Worm (Caenorhabditis elegans) whole organism, early embryonic: Measurements from ENCODE around the gene math-4.
"Not testable (repeated sequence)": the region's sequence is repeated elsewhere in the genome, so short reads cannot be mapped to it uniquely, and the experiment has no call there.

Experiments used
- B0310.2 ChIP-seq: sonication (generic microtip); optimal IDR thresholded peaks from 2 replicates; lab custom pipeline; 2016; ENCODE audit warnings: mild to moderate bottlenecking, missing genetic modification characterization, missing compliant biosample characterization
- F13C5.2 ChIP-seq: sonication (generic microtip); optimal IDR thresholded peaks from 2 replicates; lab custom pipeline; 2017; ENCODE audit warnings: mild to moderate bottlenecking, missing genetic modification characterization, inconsistent platforms, missing compliant biosample characterization
- aly-1 ChIP-seq: sonication (generic microtip); optimal IDR thresholded peaks from 2 replicates; lab custom pipeline; 2016; ENCODE audit warnings: missing genetic modification characterization, missing compliant biosample characterization
- ama-1 ChIP-seq: fragments of 150-350 bp; optimal IDR thresholded peaks from 2 replicates; lab custom pipeline; 2014
- ceh-13 ChIP-seq: fragments of 200-800 bp; sonication (Bioruptor generic); optimal IDR thresholded peaks from 2 replicates; lab custom pipeline; 2018; ENCODE audit warnings: mild to moderate bottlenecking, missing genetic modification characterization, missing compliant biosample characterization
- ceh-36 ChIP-seq: sonication (generic microtip); optimal IDR thresholded peaks from 2 replicates; lab custom pipeline; 2016; ENCODE audit warnings: missing genetic modification characterization, inconsistent platforms, missing compliant biosample characterization
- ets-7 ChIP-seq: sonication (generic microtip); optimal IDR thresholded peaks from 2 replicates; lab custom pipeline; 2016; ENCODE audit warnings: missing genotype, missing genetic modification characterization, missing compliant biosample characterization
- flt-1 ChIP-seq: fragments of 200-800 bp; sonication (Bioruptor generic); IDR thresholded peaks from 2 replicates; pipeline ENCODE4 v1.3.6; 2022; ENCODE audit warnings: missing genetic modification characterization, missing compliant biosample characterization
- hmbx-1 ChIP-seq: sonication (generic microtip); optimal IDR thresholded peaks from 2 replicates; lab custom pipeline; 2016; ENCODE audit warnings: mild to moderate bottlenecking, missing genetic modification characterization, missing compliant biosample characterization
- hmg-4 ChIP-seq: fragments of 200-800 bp; sonication (Bioruptor generic); optimal IDR thresholded peaks from 2 replicates; lab custom pipeline; 2018; ENCODE audit warnings: mild to moderate bottlenecking, missing genetic modification characterization, missing compliant biosample characterization
- hnd-1 ChIP-seq: sonication (generic microtip); optimal IDR thresholded peaks from 2 replicates; lab custom pipeline; 2016; ENCODE audit warnings: missing genetic modification characterization, missing compliant biosample characterization
- pes-1 ChIP-seq: fragments of 200-800 bp; sonication (Bioruptor generic); IDR thresholded peaks from 2 replicates; pipeline ENCODE4 v1.3.6; 2022; ENCODE audit warnings: missing genetic modification reagents, missing genetic modification characterization, missing compliant biosample characterization
- scrt-1 ChIP-seq: fragments of 200-800 bp; sonication (Bioruptor generic); IDR thresholded peaks from 2 replicates; pipeline ENCODE4 v1.3.6; 2022; ENCODE audit warnings: missing genetic modification characterization, missing compliant biosample characterization
- sea-1 ChIP-seq: fragments of 200-800 bp; sonication (Bioruptor generic); conservative IDR thresholded peaks from 2 replicates; pipeline ENCODE4 v1.3.6; 2022; ENCODE audit warnings: missing genetic modification characterization, missing compliant biosample characterization
- tbx-11 ChIP-seq: fragments of 200-800 bp; sonication (Bioruptor generic); IDR thresholded peaks from 2 replicates; pipeline ENCODE4 v1.3.6; 2022; ENCODE audit warnings: missing genetic modification characterization, missing compliant biosample characterization
- tbx-37 ChIP-seq: fragments of 200-800 bp; sonication (Bioruptor generic); conservative IDR thresholded peaks from 2 replicates; pipeline ENCODE4 v1.3.6; 2022; ENCODE audit warnings: missing genetic modification reagents, missing genetic modification characterization, missing compliant biosample characterization
- tra-4 ChIP-seq: sonication (generic microtip); optimal IDR thresholded peaks from 2 replicates; lab custom pipeline; 2017; ENCODE audit warnings: missing genetic modification characterization, missing compliant biosample characterization

math-4 gene

DNA sequence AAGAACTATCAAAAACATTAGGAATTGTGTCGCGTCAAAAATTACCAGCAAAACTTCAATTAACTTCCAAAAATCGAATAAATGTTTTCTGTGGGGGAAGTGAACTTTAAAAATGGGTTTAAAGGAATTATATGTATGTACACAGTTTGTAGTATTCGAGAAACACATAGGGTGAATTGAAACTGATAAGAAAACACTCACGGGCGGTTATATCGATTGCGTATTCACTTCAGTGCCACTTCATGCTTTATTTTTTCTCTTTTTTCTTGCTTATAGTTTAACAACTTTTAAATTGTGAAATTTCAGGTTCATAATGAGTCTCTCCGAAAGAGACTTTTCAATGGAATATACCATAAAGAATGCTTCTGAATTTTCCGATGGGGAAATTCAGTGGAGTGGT lies 7.1 kb downstream of the math-4 start, which contains the start of gene F36H5.14:
Gene F36H5.14 (plus strand): TSS at position 301 of the 400 bp plus-strand sequence.
- TF ChIP-seq ets-7, ama-1, ceh-13: not testable (repeated sequence)

DNA sequence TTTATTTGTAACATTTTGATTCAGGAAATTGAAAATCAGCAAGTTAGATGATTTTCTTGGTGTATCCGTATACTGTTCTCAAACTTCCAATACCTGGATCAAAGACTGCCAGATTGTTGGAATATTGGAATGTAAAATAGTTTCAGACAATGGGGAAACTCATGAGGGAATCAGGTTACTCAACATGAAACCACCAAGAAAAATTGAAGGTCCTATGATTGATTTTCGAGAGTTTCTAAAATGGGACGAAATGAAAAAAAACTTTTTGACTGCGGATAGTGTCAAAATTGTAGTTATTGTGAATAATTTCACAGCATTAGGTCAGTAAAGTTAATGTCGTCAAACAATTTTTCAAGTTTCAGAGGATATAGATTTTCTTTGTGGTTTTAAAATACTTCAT lies 10.6 kb downstream of the math-4 start, which contains the start of gene math-3:
Gene math-3 (plus strand): TSS at position 301 of the 400 bp plus-strand sequence.
- no peak for TF ChIP-seq F13C5.2 (tag; lab: Kevin White, UChicago)
- TF ChIP-seq ets-7 = no peak
- no peak for TF ChIP-seq hnd-1 (tag; lab: Kevin White, UChicago)
- no peak for TF ChIP-seq tra-4 (tag; lab: Kevin White, UChicago)
- TF ChIP-seq tbx-37 (GFP tag; lab: Robert Waterston, UW) = no peak
- no peak for TF ChIP-seq hmg-4 (GFP tag; lab: Kevin White, UChicago)
- no peak for TF ChIP-seq sea-1 (GFP tag; lab: Robert Waterston, UW)
- TF ChIP-seq tbx-11 (GFP tag; lab: Robert Waterston, UW) = no peak
- no peak for TF ChIP-seq B0310.2 (tag; lab: Kevin White, UChicago)
- no peak for TF ChIP-seq hmbx-1
- no peak for TF ChIP-seq flt-1 (GFP tag; lab: Robert Waterston, UW)
- TF ChIP-seq aly-1 (tag; lab: Kevin White, UChicago) = no peak
- no peak for TF ChIP-seq ceh-13
- TF ChIP-seq pes-1 (GFP tag; lab: Robert Waterston, UW) = no peak
- TF ChIP-seq scrt-1 (GFP tag; lab: Robert Waterston, UW) = no peak
- TF ChIP-seq ceh-36 (tag; lab: Kevin White, UChicago) = no peak
- no peak for TF ChIP-seq ama-1

DNA sequence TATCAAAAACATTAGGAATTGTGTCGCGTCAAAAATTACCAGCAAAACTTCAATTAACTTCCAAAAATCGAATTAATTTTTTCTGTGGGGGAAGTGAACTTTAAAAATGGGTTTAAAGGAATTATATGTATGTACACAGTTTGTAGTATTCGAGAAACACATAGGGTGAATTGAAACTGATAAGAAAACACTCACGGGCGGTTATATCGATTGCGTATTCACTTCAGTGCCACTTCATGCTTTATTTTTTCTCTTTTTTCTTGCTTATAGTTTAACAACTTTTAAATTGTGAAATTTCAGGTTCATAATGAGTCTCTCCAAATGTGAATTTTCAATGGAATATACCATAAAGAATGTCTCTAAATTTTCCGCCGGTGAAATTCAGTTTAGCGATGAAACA lies 11.0 kb downstream of the math-4 start, which contains the start of gene math-26:
Gene math-26 (plus strand): TSS at position 301 of the 400 bp plus-strand sequence.
- not testable (repeated sequence) for TF ChIP-seq ceh-13; tra-4 (tag; lab: Kevin White, UChicago); ets-7

DNA sequence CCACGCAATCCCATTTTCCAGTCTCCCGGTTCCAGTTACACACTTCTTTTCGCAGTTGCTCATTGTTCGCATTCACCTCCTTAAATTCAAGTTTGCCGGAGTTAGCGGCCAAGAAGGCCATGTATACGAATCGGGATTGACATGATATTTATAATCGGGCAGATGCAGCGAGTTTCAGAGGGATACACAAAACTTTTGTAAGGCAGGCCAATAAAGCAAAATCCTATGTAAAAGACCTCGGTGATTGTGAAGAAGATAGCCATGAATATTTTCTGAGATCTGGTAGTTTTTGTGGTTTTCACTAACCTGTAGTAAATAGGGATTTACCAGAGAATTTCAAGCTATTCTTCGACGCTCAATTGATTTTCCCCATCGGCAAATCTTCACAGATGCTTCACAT lies 15.7 kb downstream of the math-4 start:
- TF ChIP-seq B0310.2 (tag; lab: Kevin White, UChicago) = no peak
- no peak for TF ChIP-seq sea-1 (GFP tag; lab: Robert Waterston, UW)
- no peak for TF ChIP-seq flt-1 (GFP tag; lab: Robert Waterston, UW)
- no peak for TF ChIP-seq ama-1
- no peak for TF ChIP-seq scrt-1 (GFP tag; lab: Robert Waterston, UW)

DNA sequence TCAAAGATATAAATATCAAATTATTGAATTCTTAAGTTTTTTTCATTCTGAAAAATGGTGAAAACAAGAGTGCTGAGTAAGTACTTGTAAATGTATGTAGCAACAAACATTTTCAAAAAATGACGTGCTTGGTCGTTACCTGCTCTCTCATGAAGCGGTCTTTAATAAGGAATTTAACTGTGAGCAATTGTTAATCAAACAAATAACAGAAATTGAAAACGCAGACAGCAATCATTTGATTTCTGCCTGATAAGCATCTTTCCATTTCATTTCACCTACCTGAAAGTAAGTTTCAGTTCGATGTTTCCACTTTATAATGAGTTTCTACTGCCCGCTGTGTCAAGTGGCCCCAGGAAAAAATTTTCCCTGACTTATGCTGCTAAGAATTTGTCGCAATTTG lies 19.3 kb downstream of the math-4 start, which contains the start of gene math-28:
Gene math-28 (plus strand): TSS at position 301 of the 400 bp plus-strand sequence.
- no peak for TF ChIP-seq sea-1 (GFP tag; lab: Robert Waterston, UW)
- no peak for TF ChIP-seq aly-1 (tag; lab: Kevin White, UChicago)
- no peak for TF ChIP-seq flt-1 (GFP tag; lab: Robert Waterston, UW)
- TF ChIP-seq hmbx-1 = no peak
- no peak for TF ChIP-seq tra-4 (tag; lab: Kevin White, UChicago)
- TF ChIP-seq ama-1 = no peak

DNA sequence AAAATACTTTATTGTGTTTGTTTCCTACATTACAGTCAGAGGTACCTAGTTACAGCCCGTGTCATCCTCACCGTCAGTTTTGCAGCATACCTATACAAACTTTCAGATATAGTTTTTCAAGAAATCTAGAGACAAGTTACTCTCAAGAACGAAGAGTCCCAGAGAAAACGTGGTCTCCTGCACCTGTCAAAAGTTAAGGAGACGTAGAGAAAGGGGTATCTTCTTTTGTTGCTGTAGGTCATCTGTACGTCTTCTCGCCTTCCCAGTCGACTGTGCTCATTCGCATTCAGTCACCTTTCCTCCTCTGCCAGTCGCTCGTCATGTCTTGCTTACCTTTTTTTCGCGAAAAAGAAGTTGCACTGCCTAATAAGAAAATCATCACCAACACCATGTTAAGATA lies 20.8 kb downstream of the math-4 start, which contains the start of gene F36H5.4:
Gene F36H5.4 (plus strand): TSS at position 301 of the 400 bp plus-strand sequence.
- TF ChIP-seq ets-7 (no peak), B0310.2 (tag; lab: Kevin White, UChicago) (no peak), ceh-13 (no peak), flt-1 (GFP tag; lab: Robert Waterston, UW) (no peak), ama-1 (no peak), sea-1 (GFP tag; lab: Robert Waterston, UW) (no peak), F13C5.2 (tag; lab: Kevin White, UChicago) (no peak), hnd-1 (tag; lab: Kevin White, UChicago) (no peak), aly-1 (tag; lab: Kevin White, UChicago) (no peak), hmg-4 (GFP tag; lab: Kevin White, UChicago) (no peak), ceh-36 (tag; lab: Kevin White, UChicago) (no peak), pes-1 (GFP tag; lab: Robert Waterston, UW) (no peak), hmbx-1 (no peak), tbx-37 (GFP tag; lab: Robert Waterston, UW) (no peak), scrt-1 (GFP tag; lab: Robert Waterston, UW) (no peak)

DNA sequence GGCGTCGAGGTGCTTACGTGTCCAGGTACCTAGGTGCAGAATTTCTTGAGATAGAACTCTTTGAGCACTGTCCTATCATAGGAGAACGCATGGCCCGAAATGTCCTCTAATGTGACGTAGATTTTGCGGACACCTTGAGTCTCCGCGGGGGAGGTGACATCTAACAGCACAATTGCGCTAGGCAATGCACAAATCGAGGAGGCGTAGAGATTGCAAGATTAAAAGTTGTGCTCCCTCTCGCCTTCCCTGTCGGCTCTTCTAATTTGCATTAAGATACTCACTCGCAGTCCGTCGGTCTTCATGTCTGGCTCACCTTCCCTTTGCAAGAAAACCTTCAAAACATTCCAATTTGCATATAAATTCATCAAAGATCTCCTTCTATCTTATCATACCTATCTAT lies 22.8 kb downstream of the math-4 start, which contains the start of gene F36H5.18:
Gene F36H5.18 (plus strand): TSS at position 301 of the 400 bp plus-strand sequence.
- TF ChIP-seq sea-1 (GFP tag; lab: Robert Waterston, UW) (no peak), hmg-4 (GFP tag; lab: Kevin White, UChicago) (no peak), hnd-1 (tag; lab: Kevin White, UChicago) (no peak), tbx-37 (GFP tag; lab: Robert Waterston, UW) (no peak)

DNA sequence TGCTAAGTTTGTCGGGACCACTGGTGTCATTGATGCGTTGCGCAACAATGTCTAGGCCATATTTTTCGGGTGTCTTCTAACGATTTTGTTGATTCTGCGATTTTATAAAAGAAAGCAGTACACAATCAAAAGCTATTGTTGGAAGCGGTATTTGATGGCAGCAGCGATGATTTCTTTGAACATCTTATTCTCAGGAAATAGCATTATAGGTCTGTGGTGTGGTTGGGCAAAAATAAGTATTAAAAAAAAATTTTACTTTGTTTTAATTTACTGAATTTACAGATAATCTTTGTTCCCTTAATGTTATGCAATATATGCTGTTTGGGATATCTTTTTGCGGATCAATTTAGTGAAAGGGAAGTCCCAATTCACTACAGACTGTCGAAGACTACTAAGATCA lies 25.3 kb downstream of the math-4 start, which contains the start of gene F36H5.10:
Gene F36H5.10 (plus strand): TSS at position 301 of the 400 bp plus-strand sequence.
- no peak for TF ChIP-seq tra-4 (tag; lab: Kevin White, UChicago)
- no peak for TF ChIP-seq aly-1 (tag; lab: Kevin White, UChicago)

DNA sequence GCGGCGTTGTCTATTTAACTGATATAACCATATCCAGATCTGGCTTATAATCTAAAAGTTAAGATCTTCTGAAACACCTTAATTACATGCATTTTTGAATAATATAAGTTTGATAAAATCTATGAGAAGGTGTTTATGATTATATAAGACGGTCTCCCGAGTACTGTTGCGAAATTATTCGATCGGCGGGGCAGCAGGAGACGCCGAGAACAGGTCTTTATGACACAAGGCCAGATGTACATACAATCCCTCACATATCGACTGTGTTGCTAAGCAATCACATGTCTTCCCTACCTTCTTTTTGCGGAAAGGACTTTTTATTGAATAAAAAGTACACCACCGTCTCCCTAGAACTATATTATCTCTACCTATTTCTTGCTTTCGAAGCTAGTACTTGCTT lies 25.8 kb downstream of the math-4 start, which contains the start of gene fbxb-53:
Gene fbxb-53 (plus strand): TSS at position 301 of the 400 bp plus-strand sequence.
- TF ChIP-seq F13C5.2 (tag; lab: Kevin White, UChicago) (no peak), tbx-11 (GFP tag; lab: Robert Waterston, UW) (no peak), tra-4 (tag; lab: Kevin White, UChicago) (no peak), hmbx-1 (no peak), sea-1 (GFP tag; lab: Robert Waterston, UW) (no peak), aly-1 (tag; lab: Kevin White, UChicago) (no peak), hmg-4 (GFP tag; lab: Kevin White, UChicago) (no peak)
